Fruit fly (Drosophila melanogaster) whole organism, prepupa: ENCODE results near the gene Jarid2.
A peak's percentile ranks its signal among the peaks of the same experiment; 100 is the strongest.

Source experiments
- Blimp-1 ChIP-seq: fragments of 200-800 bp; sonication (Bioruptor generic); optimal IDR thresholded peaks from 3 replicates; lab custom pipeline; 2017; ENCODE audit warnings: missing biosample characterization, missing genetic modification characterization, mild to moderate bottlenecking, moderate library complexity, missing genetic modification reagents
- CG10631 ChIP-seq: fragments of 200-800 bp; sonication (Bioruptor generic); optimal IDR thresholded peaks from 2 replicates; lab custom pipeline; 2016; ENCODE audit warnings: missing biosample characterization, missing genetic modification characterization
- CG11294 ChIP-seq: fragments of 200-800 bp; sonication (Bioruptor generic); IDR thresholded peaks from 2 replicates; pipeline ENCODE4 v1.3.6; 2022; ENCODE audit warnings: missing biosample characterization, missing genetic modification characterization
- CG11762 ChIP-seq: fragments of 200-800 bp; sonication (Bioruptor generic); optimal IDR thresholded peaks from 3 replicates; lab custom pipeline; 2016; ENCODE audit warnings: missing biosample characterization, missing genetic modification characterization; ENCODE audit not compliant: insufficient read depth
- CG11902 ChIP-seq: fragments of 200-800 bp; sonication (Bioruptor generic); optimal IDR thresholded peaks from 3 replicates; lab custom pipeline; 2016; ENCODE audit warnings: missing biosample characterization, missing genetic modification characterization
- CG15336 ChIP-seq: fragments of 200-800 bp; sonication (Bioruptor generic); IDR thresholded peaks from 2 replicates; pipeline ENCODE4 v1.3.6; 2022; ENCODE audit warnings: missing biosample characterization, missing genetic modification characterization
- CG1621 ChIP-seq: fragments of 200-800 bp; sonication (Bioruptor generic); optimal IDR thresholded peaks from 3 replicates; lab custom pipeline; 2018; ENCODE audit warnings: missing biosample characterization, mild to moderate bottlenecking, missing genetic modification characterization
- CG3032 ChIP-seq: fragments of 200-800 bp; optimal IDR thresholded peaks from 2 replicates; lab custom pipeline; 2019; ENCODE audit warnings: missing biosample characterization, mild to moderate bottlenecking, missing genetic modification characterization, moderate library complexity
- CG32006 ChIP-seq: fragments of 200-800 bp; sonication (Bioruptor generic); optimal IDR thresholded peaks from 3 replicates; lab custom pipeline; 2017; ENCODE audit warnings: missing biosample characterization, mild to moderate bottlenecking, missing genetic modification characterization
- CG3919 ChIP-seq: fragments of 200-800 bp; sonication (Bioruptor generic); optimal IDR thresholded peaks from 3 replicates; lab custom pipeline; 2016; ENCODE audit warnings: missing biosample characterization, missing genetic modification characterization
- CG6163 ChIP-seq: fragments of 200-800 bp; sonication (Bioruptor generic); IDR thresholded peaks from 3 replicates; pipeline ENCODE4 v1.3.6; 2022; ENCODE audit warnings: missing biosample characterization, missing genetic modification characterization
- CG6792 ChIP-seq: fragments of 200-800 bp; sonication (Bioruptor generic); optimal IDR thresholded peaks from 3 replicates; lab custom pipeline; 2016; ENCODE audit warnings: missing biosample characterization, missing genetic modification characterization
- CG6808 ChIP-seq: fragments of 200-800 bp; sonication (Bioruptor generic); optimal IDR thresholded peaks from 3 replicates; lab custom pipeline; 2017; ENCODE audit warnings: missing biosample characterization, missing genetic modification characterization, mild to moderate bottlenecking, moderate library complexity, missing genetic modification reagents
- CG7368 ChIP-seq: fragments of 200-800 bp; sonication (Bioruptor generic); optimal IDR thresholded peaks from 3 replicates; lab custom pipeline; 2016; ENCODE audit warnings: missing biosample characterization, missing genetic modification characterization
- CG8119 ChIP-seq: fragments of 200-800 bp; sonication (Bioruptor generic); IDR thresholded peaks from 3 replicates; pipeline ENCODE4 v1.3.6; 2022; ENCODE audit warnings: missing biosample characterization, missing genetic modification characterization
- CG8319 ChIP-seq: fragments of 200-800 bp; sonication (Bioruptor generic); optimal IDR thresholded peaks from 3 replicates; lab custom pipeline; 2016; ENCODE audit warnings: missing biosample characterization, missing genetic modification characterization
- CG8632 ChIP-seq: fragments of 200-800 bp; sonication (Bioruptor generic); optimal IDR thresholded peaks from 3 replicates; lab custom pipeline; 2016; ENCODE audit warnings: missing biosample characterization, missing genetic modification characterization
- Eip75B ChIP-seq: fragments of 200-800 bp; sonication (Bioruptor generic); optimal IDR thresholded peaks from 3 replicates; lab custom pipeline; 2016; ENCODE audit warnings: missing biosample characterization, missing genetic modification characterization
- Eip78C ChIP-seq: fragments of 200-800 bp; sonication (Bioruptor generic); peaks from one replicate; lab custom pipeline; 2016; ENCODE audit warnings: missing biosample characterization, missing genetic modification characterization
- Eip93F ChIP-seq: fragments of 200-800 bp; sonication (Bioruptor generic); optimal IDR thresholded peaks from 2 replicates; lab custom pipeline; 2016; ENCODE audit warnings: missing biosample characterization, mild to moderate bottlenecking, missing genetic modification characterization
- Ets21C ChIP-seq: fragments of 200-800 bp; sonication (Bioruptor generic); optimal IDR thresholded peaks from 3 replicates; lab custom pipeline; 2016; ENCODE audit warnings: missing biosample characterization, missing genetic modification characterization
- Ets96B ChIP-seq: fragments of 200-800 bp; optimal IDR thresholded peaks from 2 replicates; lab custom pipeline; 2019; ENCODE audit warnings: missing biosample characterization, mild to moderate bottlenecking, missing genetic modification characterization, moderate library complexity
- Gug ChIP-seq: fragments of 200-800 bp; sonication (Bioruptor generic); IDR thresholded peaks from 2 replicates; pipeline ENCODE4 v1.3.6; 2022; ENCODE audit warnings: missing biosample characterization, missing genetic modification characterization
- Hr38 ChIP-seq: sonication (Bioruptor generic); optimal IDR thresholded peaks from 2 replicates; lab custom pipeline; 2016; ENCODE audit warnings: missing biosample characterization, missing genetic modification characterization
- Hr39 ChIP-seq: fragments of 200-800 bp; sonication (Bioruptor generic); optimal IDR thresholded peaks from 2 replicates; lab custom pipeline; 2016; ENCODE audit warnings: missing biosample characterization, missing genetic modification characterization
- Hr4 ChIP-seq: fragments of 200-800 bp; sonication (Bioruptor generic); optimal IDR thresholded peaks from 3 replicates; lab custom pipeline; 2016; ENCODE audit warnings: missing biosample characterization, missing genetic modification characterization
- Lpt ChIP-seq: fragments of 200-800 bp; sonication (Bioruptor generic); optimal IDR thresholded peaks from 3 replicates; lab custom pipeline; 2016; ENCODE audit warnings: missing biosample characterization, missing genetic modification characterization
- Met ChIP-seq: fragments of 200-800 bp; sonication (Bioruptor generic); optimal IDR thresholded peaks from 3 replicates; lab custom pipeline; 2016; ENCODE audit warnings: missing biosample characterization, missing genetic modification characterization
- OdsH ChIP-seq: fragments of 200-800 bp; sonication (Bioruptor generic); optimal IDR thresholded peaks from 3 replicates; lab custom pipeline; 2016; ENCODE audit warnings: missing biosample characterization, missing genetic modification characterization
- Smox ChIP-seq: fragments of 200-800 bp; sonication (Bioruptor generic); optimal IDR thresholded peaks from 3 replicates; lab custom pipeline; 2016; ENCODE audit warnings: missing biosample characterization, missing genetic modification characterization
- Sox14 ChIP-seq: fragments of 200-800 bp; sonication (Bioruptor generic); optimal IDR thresholded peaks from 3 replicates; lab custom pipeline; 2016; ENCODE audit warnings: missing biosample characterization, missing genetic modification characterization
- Sox15 ChIP-seq: fragments of 200-800 bp; sonication (Bioruptor generic); optimal IDR thresholded peaks from 3 replicates; lab custom pipeline; 2016; ENCODE audit warnings: missing biosample characterization, missing genetic modification characterization
- achi ChIP-seq: fragments of 200-800 bp; sonication (Bioruptor generic); optimal IDR thresholded peaks from 3 replicates; lab custom pipeline; 2016; ENCODE audit warnings: missing biosample characterization, missing genetic modification characterization
- cyc ChIP-seq: fragments of 200-800 bp; sonication (Bioruptor generic); optimal IDR thresholded peaks from 3 replicates; lab custom pipeline; 2016; ENCODE audit warnings: missing biosample characterization, missing genetic modification characterization
- dac ChIP-seq: fragments of 200-800 bp; sonication (Bioruptor generic); optimal IDR thresholded peaks from 2 replicates; lab custom pipeline; 2017; ENCODE audit warnings: missing biosample characterization, mild to moderate bottlenecking, missing genetic modification characterization
- dsx ChIP-seq: fragments of 200-800 bp; optimal IDR thresholded peaks from 3 replicates; lab custom pipeline; 2019; ENCODE audit warnings: missing biosample characterization, mild to moderate bottlenecking, missing genetic modification characterization, moderate library complexity; ENCODE audit not compliant: poor library complexity, severe bottlenecking
- eg ChIP-seq: fragments of 200-800 bp; sonication (Bioruptor generic); IDR thresholded peaks from 3 replicates; pipeline ENCODE4 v1.3.6; 2022; ENCODE audit warnings: missing biosample characterization, missing genetic modification characterization
- esn ChIP-seq: fragments of 200-800 bp; sonication (Bioruptor generic); optimal IDR thresholded peaks from 2 replicates; lab custom pipeline; 2016; ENCODE audit warnings: missing biosample characterization, mild to moderate bottlenecking, missing genetic modification characterization, moderate library complexity
- fd59A ChIP-seq: fragments of 200-800 bp; sonication (Bioruptor generic); optimal IDR thresholded peaks from 2 replicates; lab custom pipeline; 2017; ENCODE audit warnings: missing biosample characterization, mild to moderate bottlenecking, missing genetic modification characterization, missing genetic modification reagents
- fd85E ChIP-seq: fragments of 200-800 bp; sonication (Bioruptor generic); optimal IDR thresholded peaks from 3 replicates; lab custom pipeline; 2016; ENCODE audit warnings: missing biosample characterization, missing genetic modification characterization
- fkh ChIP-seq: fragments of 200-800 bp; sonication (Bioruptor generic); optimal IDR thresholded peaks from 3 replicates; lab custom pipeline; 2017; ENCODE audit warnings: missing biosample characterization, mild to moderate bottlenecking, missing genetic modification characterization, moderate library complexity
- pdm3 ChIP-seq: fragments of 200-800 bp; sonication (Bioruptor generic); optimal IDR thresholded peaks from 3 replicates; lab custom pipeline; 2016; ENCODE audit warnings: missing biosample characterization, missing genetic modification characterization
- spab ChIP-seq: fragments of 200-800 bp; sonication (Bioruptor generic); optimal IDR thresholded peaks from 2 replicates; lab custom pipeline; 2017; ENCODE audit warnings: missing biosample characterization, mild to moderate bottlenecking, missing genetic modification characterization, missing genetic modification reagents
- ss ChIP-seq, 2 experiments: fragments of 200-800 bp; sonication (Bioruptor generic); optimal IDR thresholded peaks; 2 replicates in 1 of 2; 3 replicates in 1 of 2; lab custom pipeline; 2017 to 2018; ENCODE audit warnings: mild to moderate bottlenecking in 2 of 2, missing biosample characterization in 2 of 2, missing genetic modification characterization in 2 of 2, moderate library complexity in 1 of 2
- topi ChIP-seq: fragments of 200-800 bp; sonication (Bioruptor generic); optimal IDR thresholded peaks from 3 replicates; lab custom pipeline; 2016; ENCODE audit warnings: missing biosample characterization, missing genetic modification characterization
- vri ChIP-seq: fragments of 200-800 bp; sonication (Bioruptor generic); optimal IDR thresholded peaks from 3 replicates; lab custom pipeline; 2016; ENCODE audit warnings: missing biosample characterization, mild to moderate bottlenecking, missing genetic modification characterization

Jarid2 gene

DNA sequence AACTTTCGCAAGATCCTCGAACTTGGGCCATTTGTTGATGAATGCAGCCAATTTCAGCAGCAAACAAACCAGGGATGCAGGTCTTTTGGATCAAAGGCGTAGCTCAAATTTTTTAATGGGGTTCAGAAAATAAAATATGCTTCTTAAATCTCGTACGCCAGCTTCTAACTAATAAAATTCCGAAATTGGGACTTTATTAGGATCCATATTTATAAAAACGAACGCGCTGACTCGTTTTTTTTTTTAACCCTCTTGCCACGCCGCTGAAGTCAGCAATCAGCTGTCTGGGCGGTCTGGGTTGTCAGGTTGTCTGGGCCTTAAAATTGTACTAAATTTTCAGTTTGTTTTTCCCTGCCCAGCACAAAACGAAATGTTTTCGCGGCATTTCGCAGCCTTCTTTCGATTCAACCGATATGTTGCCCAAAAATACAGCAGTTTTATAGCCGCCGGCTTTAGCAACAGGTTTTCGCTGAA is 19.2 kb upstream of the Jarid2 start, which contains the start of gene CG3437 (continued):
- TF ChIP-seq esn (GFP tag; lab: Kevin White, UChicago) (peak; percentile 100), Eip75B (peak; percentile 100), CG11294 (GFP tag; lab: Robert Waterston, UW) (peak; percentile 99), Eip78C (peak; percentile 100), achi (GFP tag; lab: Kevin White, UChicago) (peak; percentile 99), pdm3 (GFP tag; lab: Kevin White, UChicago) (peak; percentile 100), CG10631 (GFP tag; lab: Kevin White, UChicago) (peak; percentile 99), CG8319 (peak; percentile 98), CG1621 (tag; lab: Kevin White, UChicago) (peak; percentile 99), CG11902 (GFP tag; lab: Kevin White, UChicago) (peak; percentile 99), Hr4 (GFP tag; lab: Kevin White, UChicago) (peak; percentile 100), CG11762 (GFP tag; lab: Kevin White, UChicago) (peak; percentile 99), Sox15 (GFP tag; lab: Kevin White, UChicago) (peak; percentile 99), dac (GFP tag; lab: Kevin White, UChicago) (peak; percentile 99), fkh (peak; percentile 92), Smox (GFP tag; lab: Kevin White, UChicago) (peak; percentile 99), Blimp-1 (GFP tag; lab: Kevin White, UChicago) (peak; percentile 97), CG32006 (GFP tag; lab: Kevin White, UChicago) (peak; percentile 100), ss (GFP tag; optimal IDR thresholded peaks at IDR 0.05; lab: Kevin White, UChicago) (peak; percentile 99), Eip93F (GFP tag; lab: Kevin White, UChicago) (peak; percentile 98)

DNA sequence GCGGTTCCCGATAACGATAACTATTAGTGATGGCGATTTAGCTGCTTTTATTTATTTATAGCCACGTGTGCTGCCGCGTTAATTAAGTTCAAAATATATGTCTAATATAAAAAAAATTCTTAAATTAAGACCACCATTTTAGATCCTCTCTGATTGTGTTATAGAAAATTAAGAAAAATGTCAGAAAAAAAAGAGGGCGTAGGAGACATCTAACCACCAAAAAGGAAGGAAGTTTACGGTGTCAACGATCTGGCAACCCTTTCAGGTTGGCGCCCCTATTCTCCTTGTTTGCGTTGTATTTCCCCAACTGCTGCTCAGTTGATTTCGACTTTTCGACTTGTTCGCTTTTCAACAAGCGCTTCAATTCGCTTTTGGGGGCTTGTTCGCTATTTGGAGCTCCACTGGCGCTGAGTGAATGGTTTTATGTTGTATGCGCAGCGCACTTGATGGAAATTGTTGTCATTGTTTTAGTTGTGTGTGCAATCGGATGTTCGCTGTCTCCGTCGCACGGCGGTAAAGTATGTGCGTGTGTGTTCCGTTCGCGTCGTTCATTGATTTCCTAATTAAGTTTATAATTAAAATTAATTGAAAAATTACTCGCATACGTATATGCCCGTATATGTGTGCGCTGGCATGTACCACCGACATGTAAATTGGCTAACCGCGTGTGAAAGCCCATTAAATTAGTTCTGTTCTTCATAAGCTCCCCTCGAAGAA is 15.9 kb upstream of the Jarid2 start, which contains the start of the genes CG3434 and CG44838:
TSS of gene CG3434 (minus strand) at position 25 of the 717 bp plus-strand sequence.
TSS of gene CG44838 (plus strand) at position 276 of the 717 bp plus-strand sequence.
- TF ChIP-seq CG6163 (GFP tag; lab: Robert Waterston, UW), result peak; percentile 77
- peak; percentile 86 for TF ChIP-seq Sox14 (GFP tag; lab: Kevin White, UChicago)
- TF ChIP-seq Smox (GFP tag; lab: Kevin White, UChicago), result peak; percentile 78
- TF ChIP-seq Hr4 (GFP tag; lab: Kevin White, UChicago), result peak; percentile 82
- TF ChIP-seq fd85E (GFP tag; lab: Kevin White, UChicago), result peak; percentile 5
- TF ChIP-seq dsx (GFP tag; lab: Kevin White, UChicago), result peak; percentile 47
- TF ChIP-seq fd59A (GFP tag; lab: Kevin White, UChicago), result peak; percentile 48
- TF ChIP-seq Met (GFP tag; lab: Kevin White, UChicago), result peak; percentile 81
- peak; percentile 80 for TF ChIP-seq pdm3 (GFP tag; lab: Kevin White, UChicago)
- TF ChIP-seq cyc (GFP tag; lab: Kevin White, UChicago), result peak; percentile 69
- TF ChIP-seq Eip78C, result peak; percentile 92
- TF ChIP-seq CG8119, result peak; percentile 72
- TF ChIP-seq Gug (GFP tag; lab: Robert Waterston, UW), result peak; percentile 55
- TF ChIP-seq CG6792 (GFP tag; lab: Kevin White, UChicago), result peak; percentile 49
- peak; percentile 68 for TF ChIP-seq Ets96B (tag; lab: Kevin White, UChicago)
- TF ChIP-seq Hr38 (GFP tag; lab: Kevin White, UChicago), result no peak
- TF ChIP-seq CG7368 (GFP tag; lab: Kevin White, UChicago), result peak; percentile 29
- peak; percentile 75 for TF ChIP-seq CG3032 (tag; lab: Kevin White, UChicago)
- TF ChIP-seq topi (GFP tag; lab: Kevin White, UChicago), result peak; percentile 73
- peak; percentile 75 for TF ChIP-seq eg (GFP tag; lab: Robert Waterston, UW)
- TF ChIP-seq vri (GFP tag; lab: Kevin White, UChicago), result peak; percentile 54
- TF ChIP-seq CG15336, result peak; percentile 63
- peak; percentile 9 for TF ChIP-seq spab
- peak; percentile 68 for TF ChIP-seq OdsH (GFP tag; lab: Kevin White, UChicago)
- peak; percentile 37 for TF ChIP-seq CG1621 (tag; lab: Kevin White, UChicago)
- peak; percentile 46 for TF ChIP-seq Ets21C (GFP tag; lab: Kevin White, UChicago)
- peak; percentile 76 for TF ChIP-seq CG3919
- TF ChIP-seq fkh, result peak; percentile 93
- TF ChIP-seq CG8319, result peak; percentile 33
- TF ChIP-seq CG8632 (GFP tag; lab: Kevin White, UChicago), result peak; percentile 65
- TF ChIP-seq Hr39 (GFP tag; lab: Kevin White, UChicago), result peak; percentile 72
- peak; percentile 70 for TF ChIP-seq Eip75B
- TF ChIP-seq achi (GFP tag; lab: Kevin White, UChicago), result peak; percentile 71
- TF ChIP-seq CG6808 (GFP tag; lab: Kevin White, UChicago), result peak; percentile 41
- peak; percentile 20 for TF ChIP-seq CG11762 (GFP tag; lab: Kevin White, UChicago)
- peak; percentile 21 for TF ChIP-seq CG11902 (GFP tag; lab: Kevin White, UChicago)
- TF ChIP-seq Lpt (GFP tag; lab: Kevin White, UChicago), result peak; percentile 61
